Fruit fly (Drosophila melanogaster): Measurements from ENCODE around the gene Ahcy.

Gene Ahcy

dm6 chrX:15471904-15472303, 21.8 kb downstream of the Ahcy start, which contains the start of the genes Grip128 and Alg14:
TSS of gene Grip128 (minus strand) at chrX:15472119.
TSS of gene Alg14 (plus strand) at chrX:15472164.
- TF ChIP-seq CG14711 (tag; optimal IDR thresholded peaks at IDR 0.05) (no peak), CG11617 (GFP tag; optimal IDR thresholded peaks at IDR 0.05) (no peak), bab1 (GFP tag; optimal IDR thresholded peaks at IDR 0.05) (no peak), CG7101 (tag; optimal IDR thresholded peaks at IDR 0.05) (no peak), CG7045 (GFP tag; optimal IDR thresholded peaks at IDR 0.05) (no peak), cic (GFP tag; optimal IDR thresholded peaks at IDR 0.05) (no peak), Crg-1 (GFP tag; optimal IDR thresholded peaks at IDR 0.05) (no peak), CG33017 (tag; optimal IDR thresholded peaks at IDR 0.05) (no peak), CG5204 (GFP tag; optimal IDR thresholded peaks at IDR 0.05) (no peak), tj (GFP tag; optimal IDR thresholded peaks at IDR 0.05) (no peak), kay (GFP tag; ENCODE audit: borderline replicate concordance) (no peak), CG1620 (GFP tag; optimal IDR thresholded peaks at IDR 0.05) (no peak), Hr96 (GFP tag; optimal IDR thresholded peaks at IDR 0.05) (no peak), Clk (GFP tag; optimal IDR thresholded peaks at IDR 0.05) (no peak), toe (GFP tag; optimal IDR thresholded peaks at IDR 0.05) (no peak), ovo (GFP tag; optimal IDR thresholded peaks at IDR 0.05) (no peak), CG12768 (GFP tag; optimal IDR thresholded peaks at IDR 0.05) (no peak)

- TF ChIP-seq CG7045 (GFP tag; optimal IDR thresholded peaks at IDR 0.05) (no peak), cic (GFP tag; optimal IDR thresholded peaks at IDR 0.05) (no peak), bab1 (GFP tag; optimal IDR thresholded peaks at IDR 0.05) (peak; percentile 8), toe (GFP tag; optimal IDR thresholded peaks at IDR 0.05) (no peak), tj (GFP tag; optimal IDR thresholded peaks at IDR 0.05) (no peak), CG11617 (GFP tag; optimal IDR thresholded peaks at IDR 0.05) (no peak), CG5204 (GFP tag; optimal IDR thresholded peaks at IDR 0.05) (no peak)
Measured at dm6 chrX:15475367-15475789, 25.3 kb downstream of the Ahcy start, which contains the start of gene mh. TSS of gene mh (minus strand) at chrX:15475400.

dm6 chrX:15475791-15476190, 25.7 kb downstream of the Ahcy start, which contains the start of gene CG6324:
TSS of gene CG6324 (plus strand) at chrX:15476091.
- TF ChIP-seq toe (GFP tag; optimal IDR thresholded peaks at IDR 0.05) (no peak), CG33017 (tag; optimal IDR thresholded peaks at IDR 0.05) (no peak), pad (GFP tag; optimal IDR thresholded peaks at IDR 0.05) (no peak), CG12768 (GFP tag; optimal IDR thresholded peaks at IDR 0.05) (no peak), cnc (optimal IDR thresholded peaks at IDR 0.05) (no peak), CG7045 (GFP tag; optimal IDR thresholded peaks at IDR 0.05) (no peak), kay (GFP tag; ENCODE audit: borderline replicate concordance) (no peak), Crg-1 (GFP tag; optimal IDR thresholded peaks at IDR 0.05) (no peak), Hr96 (GFP tag; optimal IDR thresholded peaks at IDR 0.05) (no peak), CG5204 (GFP tag; optimal IDR thresholded peaks at IDR 0.05) (no peak), Clk (GFP tag; optimal IDR thresholded peaks at IDR 0.05) (no peak), CG1620 (GFP tag; optimal IDR thresholded peaks at IDR 0.05) (no peak), CG14711 (tag; optimal IDR thresholded peaks at IDR 0.05) (no peak), Mnt (GFP tag; optimal IDR thresholded peaks at IDR 0.05) (no peak), ovo (GFP tag; optimal IDR thresholded peaks at IDR 0.05) (no peak), tj (GFP tag; optimal IDR thresholded peaks at IDR 0.05) (no peak), cic (GFP tag; optimal IDR thresholded peaks at IDR 0.05) (no peak), CG7101 (tag; optimal IDR thresholded peaks at IDR 0.05) (no peak)

dm6 chrX:15482236-15482660, 32.2 kb downstream of the Ahcy start, which contains the start of gene CG6340:
TSS of gene CG6340 (plus strand) at chrX:15482374.
- TF ChIP-seq Mnt (GFP tag; optimal IDR thresholded peaks at IDR 0.05) = peak; percentile 44
- TF ChIP-seq toe (GFP tag; optimal IDR thresholded peaks at IDR 0.05) = no peak
- no peak for TF ChIP-seq kay (GFP tag; ENCODE audit: borderline replicate concordance)
- TF ChIP-seq pad (GFP tag; optimal IDR thresholded peaks at IDR 0.05) = no peak
- TF ChIP-seq tj (GFP tag; optimal IDR thresholded peaks at IDR 0.05) = peak; percentile 6
- TF ChIP-seq CG11617 (GFP tag; optimal IDR thresholded peaks at IDR 0.05) = no peak
- no peak for TF ChIP-seq CG12768 (GFP tag; optimal IDR thresholded peaks at IDR 0.05)
- no peak for TF ChIP-seq cic (GFP tag; optimal IDR thresholded peaks at IDR 0.05)
- no peak for TF ChIP-seq CG7101 (tag; optimal IDR thresholded peaks at IDR 0.05)
- no peak for TF ChIP-seq CG7045 (GFP tag; optimal IDR thresholded peaks at IDR 0.05)
- no peak for TF ChIP-seq ovo (GFP tag; optimal IDR thresholded peaks at IDR 0.05)
- TF ChIP-seq Clk (GFP tag; optimal IDR thresholded peaks at IDR 0.05) = no peak
- TF ChIP-seq CG5204 (GFP tag; optimal IDR thresholded peaks at IDR 0.05) = no peak
- TF ChIP-seq bab1 (GFP tag; optimal IDR thresholded peaks at IDR 0.05) = peak; percentile 12
- no peak for TF ChIP-seq cnc (optimal IDR thresholded peaks at IDR 0.05)
- no peak for TF ChIP-seq CG14711 (tag; optimal IDR thresholded peaks at IDR 0.05)
- no peak for TF ChIP-seq CG1620 (GFP tag; optimal IDR thresholded peaks at IDR 0.05)
- no peak for TF ChIP-seq CG33017 (tag; optimal IDR thresholded peaks at IDR 0.05)
- TF ChIP-seq Hr96 (GFP tag; optimal IDR thresholded peaks at IDR 0.05) = no peak
- no peak for TF ChIP-seq Crg-1 (GFP tag; optimal IDR thresholded peaks at IDR 0.05)

dm6 chrX:15483010-15483802, 33.1 kb downstream of the Ahcy start:
- TF ChIP-seq CG33017 (tag; optimal IDR thresholded peaks at IDR 0.05) (no peak), CG12768 (GFP tag; optimal IDR thresholded peaks at IDR 0.05) (no peak), Clk (GFP tag; optimal IDR thresholded peaks at IDR 0.05) (no peak)

- TF ChIP-seq CG33017 (tag; optimal IDR thresholded peaks at IDR 0.05) (no peak), Hr96 (GFP tag; optimal IDR thresholded peaks at IDR 0.05) (no peak), CG12768 (GFP tag; optimal IDR thresholded peaks at IDR 0.05) (no peak), CG1620 (GFP tag; optimal IDR thresholded peaks at IDR 0.05) (no peak), CG11617 (GFP tag; optimal IDR thresholded peaks at IDR 0.05) (no peak), bab1 (GFP tag; optimal IDR thresholded peaks at IDR 0.05) (no peak), Mnt (GFP tag; optimal IDR thresholded peaks at IDR 0.05) (no peak), CG7045 (GFP tag; optimal IDR thresholded peaks at IDR 0.05) (no peak), kay (GFP tag; ENCODE audit: borderline replicate concordance) (no peak), Crg-1 (GFP tag; optimal IDR thresholded peaks at IDR 0.05) (no peak), cic (GFP tag; optimal IDR thresholded peaks at IDR 0.05) (no peak), CG7101 (tag; optimal IDR thresholded peaks at IDR 0.05) (no peak), pad (GFP tag; optimal IDR thresholded peaks at IDR 0.05) (no peak), toe (GFP tag; optimal IDR thresholded peaks at IDR 0.05) (no peak), CG14711 (tag; optimal IDR thresholded peaks at IDR 0.05) (no peak), tj (GFP tag; optimal IDR thresholded peaks at IDR 0.05) (no peak), cnc (optimal IDR thresholded peaks at IDR 0.05) (no peak), Clk (GFP tag; optimal IDR thresholded peaks at IDR 0.05) (no peak)
Measured at dm6 chrX:15484451-15485032, 34.5 kb downstream of the Ahcy start.

All from whole organism, adult.